Fruit fly (Drosophila melanogaster): Measurements from ENCODE around the gene CG17746.

Gene CG17746

dm6 chr3L:3250922-3251658 is 11.7 kb upstream of the CG17746 start:
- TF ChIP-seq exex (tag; optimal IDR thresholded peaks at IDR 0.05) (peak; percentile 7), corto (GFP tag; optimal IDR thresholded peaks at IDR 0.05) (peak; percentile 37), pros (GFP tag; optimal IDR thresholded peaks at IDR 0.05) (no peak)

DNA sequence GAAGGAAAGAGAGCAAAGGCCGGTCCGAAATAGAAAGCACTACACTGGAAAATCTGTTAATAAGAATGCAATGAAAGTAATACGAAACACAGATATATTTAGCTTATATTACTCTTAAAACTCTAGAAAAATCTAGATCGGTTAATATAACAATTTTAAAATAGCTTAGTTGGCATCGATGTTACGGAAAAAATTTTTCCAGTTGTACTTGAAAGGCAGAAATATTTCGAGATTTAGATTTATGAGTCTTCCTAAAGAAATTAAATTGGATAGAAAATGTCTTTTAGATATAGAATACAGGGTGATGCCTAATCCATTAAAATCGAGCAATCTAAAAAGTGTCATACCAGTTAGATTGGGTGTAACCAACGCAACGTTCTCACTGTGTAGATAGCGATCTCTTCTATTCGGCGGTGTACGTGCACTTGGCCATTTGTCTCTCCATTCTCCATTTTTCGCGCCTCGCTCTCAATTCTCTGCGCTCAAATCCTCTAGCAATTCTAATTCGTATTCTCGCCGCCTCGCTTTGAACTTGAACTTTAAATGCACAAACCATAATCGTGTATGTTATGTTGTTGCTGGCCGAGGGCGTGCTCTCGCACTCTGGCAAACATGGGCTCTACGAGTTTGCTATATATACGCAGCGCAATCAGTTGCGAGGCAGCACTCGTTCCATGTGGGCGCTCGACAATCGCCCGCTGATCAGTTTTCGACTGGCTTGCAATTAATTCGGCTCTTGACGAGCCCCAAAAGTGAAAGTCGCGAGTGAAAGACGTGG is 10.8 kb upstream of the CG17746 start:
- TF ChIP-seq gfzf (GFP tag; optimal IDR thresholded peaks at IDR 0.05) (no peak), Max (GFP tag; optimal IDR thresholded peaks at IDR 0.05) (peak; percentile 94), gce (GFP tag; IDR thresholded peaks at IDR 0.05) (peak; percentile 77; the same call in 1 of the 3 replicates), ro (GFP tag; IDR thresholded peaks at IDR 0.05) (peak; percentile 69), zfh2 (GFP tag; optimal IDR thresholded peaks at IDR 0.05) (peak; percentile 95), CG12299 (tag; optimal IDR thresholded peaks at IDR 0.05) (peak; percentile 78), CG3163 (GFP tag; optimal IDR thresholded peaks at IDR 0.05) (peak; percentile 79), CG14014 (GFP tag; IDR thresholded peaks at IDR 0.05) (peak; percentile 88), CG17912 (GFP tag; optimal IDR thresholded peaks at IDR 0.05) (peak; percentile 57), jumu (GFP tag; optimal IDR thresholded peaks at IDR 0.05) (peak; percentile 93), exex (tag; optimal IDR thresholded peaks at IDR 0.05) (peak; percentile 58), pita (GFP tag; optimal IDR thresholded peaks at IDR 0.05) (no peak), stwl (tag; optimal IDR thresholded peaks at IDR 0.05) (no peak), bigmax (GFP tag; optimal IDR thresholded peaks at IDR 0.05) (no peak), CG14441 (GFP tag; IDR thresholded peaks at IDR 0.05) (peak; percentile 84), Trl (optimal IDR thresholded peaks at IDR 0.05) (peak; percentile 73 to 89), Trl (GFP tag; optimal IDR thresholded peaks at IDR 0.05) (peak; percentile 87), CG12744 (GFP tag; optimal IDR thresholded peaks at IDR 0.05) (peak; percentile 92), sens (GFP tag) (peak; percentile 100), CG7987 (GFP tag; optimal IDR thresholded peaks at IDR 0.05) (peak; percentile 46), ewg (GFP tag; optimal IDR thresholded peaks at IDR 0.05) (peak; percentile 91), tx (GFP tag; optimal IDR thresholded peaks at IDR 0.05) (peak; percentile 95), Ptx1 (GFP tag; IDR thresholded peaks at IDR 0.05) (peak; percentile 88), wor (GFP tag; IDR thresholded peaks at IDR 0.05) (peak; percentile 91), CG17802 (tag; optimal IDR thresholded peaks at IDR 0.05) (peak; percentile 73), CG9797 (GFP tag; optimal IDR thresholded peaks at IDR 0.05) (peak; percentile 18), Dll (GFP tag; IDR thresholded peaks at IDR 0.05; ENCODE audit: partially characterized antibody) (no peak), disco-r (GFP tag; optimal IDR thresholded peaks at IDR 0.05) (peak; percentile 94), al (GFP tag; IDR thresholded peaks at IDR 0.05) (peak; percentile 87), Hr39 (optimal IDR thresholded peaks at IDR 0.05) (no peak), sisA (GFP tag; IDR thresholded peaks at IDR 0.05) (peak; percentile 88), CG11504 (tag; optimal IDR thresholded peaks at IDR 0.05) (peak; percentile 95), CG33213 (GFP tag; optimal IDR thresholded peaks at IDR 0.05) (peak; percentile 87), Rx (GFP tag; IDR thresholded peaks at IDR 0.05) (peak; percentile 36; the same call in 1 of the 2 replicates), Sox100B (GFP tag; optimal IDR thresholded peaks at IDR 0.05) (peak; percentile 98), pros (GFP tag; optimal IDR thresholded peaks at IDR 0.05) (peak; percentile 62), CG10274 (GFP tag; optimal IDR thresholded peaks at IDR 0.05) (peak; percentile 84), CG13287 (GFP tag; IDR thresholded peaks at IDR 0.05; ENCODE audit: partially characterized antibody) (peak; percentile 50), Kr (GFP tag; optimal IDR thresholded peaks at IDR 0.05) (peak; percentile 15), row (GFP tag; IDR thresholded peaks at IDR 0.05) (peak; percentile 95), CHES-1-like (GFP tag; optimal IDR thresholded peaks at IDR 0.05) (peak; percentile 95), yki (optimal IDR thresholded peaks at IDR 0.05) (peak; percentile 6), CG15696 (tag; optimal IDR thresholded peaks at IDR 0.05) (peak; percentile 80), ind (GFP tag; optimal IDR thresholded peaks at IDR 0.05) (peak; percentile 95), CG10959 (GFP tag; IDR thresholded peaks at IDR 0.05) (peak; percentile 66), CG11085 (GFP tag; IDR thresholded peaks at IDR 0.05) (peak; percentile 72; the same call in 1 of the 2 replicates)

Data from whole organism, embryonic.